Fruit fly (Drosophila melanogaster): ENCODE data around the gene CG14292.

CG14292 gene

dm6 chr3R:18910336-18910735 lies 4.9 kb upstream of the CG14292 start (continued):
- TF ChIP-seq Spps (tag; optimal IDR thresholded peaks at IDR 0.05) (no peak), sob (GFP tag; IDR thresholded peaks at IDR 0.05) (no peak), CG11456 (GFP tag; IDR thresholded peaks at IDR 0.05) (peak; percentile 66; the same call in 2 of the 3 replicates), CG6175 (GFP tag; IDR thresholded peaks at IDR 0.05) (peak; percentile 47; the same call in 1 of the 3 replicates), ranshi (GFP tag; IDR thresholded peaks at IDR 0.05) (peak; percentile 9; the same call in 1 of the 2 replicates), CG17829 (tag; optimal IDR thresholded peaks at IDR 0.05) (no peak), E2f2 (GFP tag; IDR thresholded peaks at IDR 0.05) (0 out of 2 replicates have a peak, but pooled peaks have one; percentile 12), Hr51 (GFP tag; optimal IDR thresholded peaks at IDR 0.05) (peak in 1 of 2 experiments; percentile 39), CG12769 (tag; optimal IDR thresholded peaks at IDR 0.05) (peak; percentile 58), ken (GFP tag; IDR thresholded peaks at IDR 0.05) (no peak), sr (GFP tag; IDR thresholded peaks at IDR 0.05) (peak; percentile 49; the same call in 2 of the 3 replicates), CG10321 (GFP tag; IDR thresholded peaks at IDR 0.05) (no peak), Nf-YC (tag; optimal IDR thresholded peaks at IDR 0.05) (no peak), CG16779 (GFP tag; IDR thresholded peaks at IDR 0.05) (no peak), Stat92E (GFP tag; optimal IDR thresholded peaks at IDR 0.05) (no peak), CG10565 (GFP tag; optimal IDR thresholded peaks at IDR 0.05) (no peak), ERR (GFP tag; optimal IDR thresholded peaks at IDR 0.05) (peak; percentile 44)

- TF ChIP-seq gro (GFP tag; optimal IDR thresholded peaks at IDR 0.05) = no peak
- TF ChIP-seq NC2α (GFP tag; optimal IDR thresholded peaks at IDR 0.05) = no peak
- TF ChIP-seq Hr51 (GFP tag; optimal IDR thresholded peaks at IDR 0.05) = peak; percentile 3 to 59
- no peak for TF ChIP-seq Kr (GFP tag; optimal IDR thresholded peaks at IDR 0.05)
- TF ChIP-seq hth (optimal IDR thresholded peaks at IDR 0.05) = no peak
- TF ChIP-seq CG10959 (GFP tag; IDR thresholded peaks at IDR 0.05) = no peak
- no peak for TF ChIP-seq CG8944 (GFP tag; optimal IDR thresholded peaks at IDR 0.05)
- peak; percentile 61 for TF ChIP-seq Meics (GFP tag; optimal IDR thresholded peaks at IDR 0.05)
- TF ChIP-seq Myb (GFP tag; optimal IDR thresholded peaks at IDR 0.05) = peak; percentile 33
- peak; percentile 32 for TF ChIP-seq CG10209 (GFP tag; optimal IDR thresholded peaks at IDR 0.05)
- peak; percentile 80 for TF ChIP-seq Blimp-1 (GFP tag; optimal IDR thresholded peaks at IDR 0.05)
- no peak for TF ChIP-seq CG17568 (GFP tag; optimal IDR thresholded peaks at IDR 0.05)
- no peak for TF ChIP-seq Spps (tag; optimal IDR thresholded peaks at IDR 0.05)
- peak; percentile 43; the same call in 1 of the 2 replicates for TF ChIP-seq CG3847 (GFP tag; IDR thresholded peaks at IDR 0.05)
- peak; percentile 74 for TF ChIP-seq knrl (GFP tag; IDR thresholded peaks at IDR 0.05; ENCODE audit: partially characterized antibody)
- TF ChIP-seq CG2678 (tag; optimal IDR thresholded peaks at IDR 0.05) = peak; percentile 75
- no peak for TF ChIP-seq repo (GFP tag; optimal IDR thresholded peaks at IDR 0.05)
- no peak for TF ChIP-seq CG12744 (GFP tag; optimal IDR thresholded peaks at IDR 0.05)
- TF ChIP-seq psq (GFP tag; optimal IDR thresholded peaks at IDR 0.05) = no peak
- peak; percentile 78 for TF ChIP-seq Xrp1 (GFP tag; IDR thresholded peaks at IDR 0.05)
- TF ChIP-seq unpg (GFP tag; optimal IDR thresholded peaks at IDR 0.05) = peak; percentile 55
- peak; percentile 61 for TF ChIP-seq CG4617 (GFP tag; optimal IDR thresholded peaks at IDR 0.05; ENCODE audit: borderline replicate concordance)
- no peak for TF ChIP-seq CG4282 (GFP tag; optimal IDR thresholded peaks at IDR 0.05)
- TF ChIP-seq CG15514 (GFP tag; optimal IDR thresholded peaks at IDR 0.05) = peak; percentile 66
- no peak for TF ChIP-seq schlank (tag; optimal IDR thresholded peaks at IDR 0.05)
- TF ChIP-seq CG34422 (GFP tag; IDR thresholded peaks at IDR 0.05) = peak; percentile 31; the same call in 1 of the 3 replicates
- no peak for TF ChIP-seq sob (GFP tag; IDR thresholded peaks at IDR 0.05)
- TF ChIP-seq CG16813 (GFP tag; IDR thresholded peaks at IDR 0.05; ENCODE audit: partially characterized antibody) = peak; percentile 82
- TF ChIP-seq CG2875 (GFP tag; optimal IDR thresholded peaks at IDR 0.05) = peak; percentile 18
- TF ChIP-seq inv (GFP tag; IDR thresholded peaks at IDR 0.05; ENCODE audit: partially characterized antibody) = peak; percentile 78
- peak; percentile 76 for TF ChIP-seq bbx (GFP tag; IDR thresholded peaks at IDR 0.05; ENCODE audit: partially characterized antibody)
- TF ChIP-seq org-1 (GFP tag; optimal IDR thresholded peaks at IDR 0.05) = no peak
Observed at dm6 chr3R:18905921-18906878, 745 bp upstream of the CG14292 start, which contains the start of gene EndoA. TSS of gene EndoA (plus strand) at chr3R:18906609.
